Worm (Caenorhabditis elegans) whole organism, young adult: ENCODE data around the gene pro-2.
A peak's percentile ranks its signal among the peaks of the same experiment; 100 is the strongest.
"Not testable (repeated sequence)": the region's sequence is repeated elsewhere in the genome, so short reads cannot be mapped to it uniquely, and the experiment has no call there.

Experiments
- D2030.7 ChIP-seq: fragments of 200-800 bp; sonication (Bioruptor generic); IDR thresholded peaks from 2 replicates; pipeline ENCODE4 v1.3.6; 2022; ENCODE audit warnings: missing genetic modification reagents, missing genetic modification characterization, missing compliant biosample characterization
- attf-5 ChIP-seq: fragments of 200-800 bp; sonication (Bioruptor generic); optimal IDR thresholded peaks from 2 replicates; lab custom pipeline; 2018; ENCODE audit warnings: mild to moderate bottlenecking, missing genetic modification characterization, missing compliant biosample characterization
- cebp-2 ChIP-seq: fragments of 200-800 bp; sonication (Bioruptor generic); IDR thresholded peaks from 2 replicates; pipeline ENCODE4 v1.3.6; 2022; ENCODE audit warnings: missing genetic modification characterization, missing compliant biosample characterization
- efl-1 ChIP-seq: fragments of 150-350 bp; optimal IDR thresholded peaks from 2 replicates; lab custom pipeline; 2014; ENCODE audit warnings: missing biosample characterization, missing genetic modification reagents, missing genetic modification characterization
- let-607 ChIP-seq, 2 experiments: fragments of 200-800 bp in 1 of 2; sonication (Bioruptor generic) in 1 of 2; sonication (generic microtip) in 1 of 2; optimal IDR thresholded peaks; 2 replicates each; lab custom pipeline; 2016 to 2018; ENCODE audit warnings: mild to moderate bottlenecking in 2 of 2, missing compliant biosample characterization in 2 of 2, missing genetic modification characterization in 2 of 2, moderate library complexity in 2 of 2, missing genotype in 1 of 2
- nhr-90 ChIP-seq: sonication (generic microtip); optimal IDR thresholded peaks from 2 replicates; lab custom pipeline; 2016; ENCODE audit warnings: missing genotype, mild to moderate bottlenecking, missing genetic modification characterization, missing compliant biosample characterization
- pha-4 ChIP-seq: fragments of 150-350 bp; sonication (generic microtip); optimal IDR thresholded peaks from 2 replicates; lab custom pipeline; 2014; ENCODE audit warnings: missing biosample characterization, missing genetic modification reagents, missing genetic modification characterization
- unc-62 ChIP-seq: fragments of 150-350 bp; optimal IDR thresholded peaks from 2 replicates; lab custom pipeline; 2014; ENCODE audit warnings: missing biosample characterization, missing genetic modification reagents, missing genetic modification characterization

DNA sequence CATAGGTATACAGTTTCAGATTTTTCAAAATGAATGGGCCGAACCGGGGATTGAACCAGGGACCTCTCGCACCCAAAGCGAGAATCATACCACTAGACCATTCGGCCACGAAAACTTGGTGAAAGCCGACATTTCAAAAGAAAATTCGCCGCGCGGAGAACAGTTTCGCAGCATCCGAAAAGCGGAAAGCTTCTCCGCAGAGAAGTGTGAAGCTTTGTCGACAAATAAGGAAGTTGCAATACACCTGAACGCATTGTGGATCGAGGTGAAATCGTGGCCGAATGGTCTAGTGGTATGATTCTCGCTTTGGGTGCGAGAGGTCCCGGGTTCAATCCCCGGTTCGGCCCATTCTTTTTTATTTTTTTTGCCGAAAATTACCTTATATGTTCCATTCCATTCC lies 40.2 kb downstream of the pro-2 start:
- not testable (repeated sequence) for TF ChIP-seq unc-62 (GFP tag; lab: Kevin White, UChicago); pha-4 (tag; lab: Kevin White, UChicago); cebp-2; attf-5 (GFP tag; lab: Kevin White, UChicago); efl-1 (GFP tag; lab: Kevin White, UChicago); let-607 (tag; optimal IDR thresholded peaks at IDR 0.05; lab: Kevin White, UChicago); nhr-90 (tag; lab: Kevin White, UChicago)
- peak; percentile 57; the same call in 1 of the 2 replicates for TF ChIP-seq D2030.7 (GFP tag; lab: Robert Waterston, UW)
